Fruit fly (Drosophila melanogaster): ENCODE results near the gene CG11537.

The CG11537 gene

DNA sequence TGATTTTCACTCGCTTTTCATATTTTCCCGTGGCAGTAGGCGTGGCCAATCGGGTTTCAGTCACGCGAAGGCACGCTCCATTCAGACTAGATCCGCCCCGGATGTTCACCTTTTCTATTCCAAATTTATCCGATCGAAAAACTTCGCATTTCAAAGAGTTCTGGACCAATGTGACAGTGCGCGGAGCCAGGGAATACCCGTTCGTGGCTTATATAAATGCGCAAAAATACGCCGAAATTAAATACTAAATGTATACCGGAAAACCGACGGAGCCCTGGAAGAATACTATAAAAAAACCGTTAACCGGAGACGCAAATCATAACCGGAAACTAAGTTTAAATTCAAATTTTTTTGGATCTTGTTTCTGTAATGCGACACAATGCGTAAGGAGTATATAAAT, 15.7 kb downstream of the CG11537 start, which contains the start of gene promL (continued):
- TF ChIP-seq Atf6 (GFP tag; IDR thresholded peaks at IDR 0.05), result no peak
- no peak for TF ChIP-seq Lim3 (GFP tag; IDR thresholded peaks at IDR 0.05)
- TF ChIP-seq klu (GFP tag; IDR thresholded peaks at IDR 0.05), result no peak
- TF ChIP-seq BtbVII (GFP tag; optimal IDR thresholded peaks at IDR 0.05), result peak; percentile 20
- TF ChIP-seq Sox100B (GFP tag; optimal IDR thresholded peaks at IDR 0.05), result peak; percentile 18
- TF ChIP-seq CG11696 (GFP tag; IDR thresholded peaks at IDR 0.05), result no peak
- TF ChIP-seq CG10209 (GFP tag; optimal IDR thresholded peaks at IDR 0.05), result peak; percentile 44
- TF ChIP-seq Sox102F (GFP tag; optimal IDR thresholded peaks at IDR 0.05), result no peak
- TF ChIP-seq Chrac-16 (GFP tag; optimal IDR thresholded peaks at IDR 0.05), result no peak
- TF ChIP-seq nau (GFP tag; optimal IDR thresholded peaks at IDR 0.05), result peak; percentile 69
- TF ChIP-seq crc (GFP tag; optimal IDR thresholded peaks at IDR 0.05), result no peak
- no peak for TF ChIP-seq wor (GFP tag; IDR thresholded peaks at IDR 0.05)
- no peak for TF ChIP-seq zen2 (GFP tag; IDR thresholded peaks at IDR 0.05; ENCODE audit: partially characterized antibody)
- no peak for TF ChIP-seq CG31224 (GFP tag; IDR thresholded peaks at IDR 0.05)
- TF ChIP-seq ase (GFP tag; IDR thresholded peaks at IDR 0.05), result 0 out of 3 replicates have a peak, but pooled peaks have one; percentile 35
- no peak for TF ChIP-seq Dip2 (GFP tag; IDR thresholded peaks at IDR 0.05)
- TF ChIP-seq CG18011 (GFP tag; optimal IDR thresholded peaks at IDR 0.05), result peak; percentile 3
- TF ChIP-seq Doc3 (GFP tag; IDR thresholded peaks at IDR 0.05; ENCODE audit: partially characterized antibody), result no peak
- peak; percentile 82 for TF ChIP-seq E2f2 (GFP tag; IDR thresholded peaks at IDR 0.05)
- no peak for TF ChIP-seq psq (GFP tag; optimal IDR thresholded peaks at IDR 0.05)
- TF ChIP-seq Lhr (GFP tag; optimal IDR thresholded peaks at IDR 0.05), result peak; percentile 88
- peak; percentile 89 for TF ChIP-seq MESR4 (GFP tag; optimal IDR thresholded peaks at IDR 0.05)
- TF ChIP-seq CG11560 (tag; IDR thresholded peaks at IDR 0.05), result no peak
- no peak for TF ChIP-seq CG10274 (GFP tag; optimal IDR thresholded peaks at IDR 0.05)
- no peak for TF ChIP-seq CG11456 (GFP tag; IDR thresholded peaks at IDR 0.05)
- TF ChIP-seq CG2120 (GFP tag; optimal IDR thresholded peaks at IDR 0.05), result peak; percentile 14
- no peak for TF ChIP-seq Sry-β (GFP tag; optimal IDR thresholded peaks at IDR 0.05)
- no peak for TF ChIP-seq h (optimal IDR thresholded peaks at IDR 0.05)
- peak; percentile 64; the same call in 2 of the 3 replicates for TF ChIP-seq zfh1 (GFP tag; IDR thresholded peaks at IDR 0.05)
- peak; percentile 9 for TF ChIP-seq tin (GFP tag; optimal IDR thresholded peaks at IDR 0.05)
- TF ChIP-seq peb (GFP tag; IDR thresholded peaks at IDR 0.05), result no peak
- no peak for TF ChIP-seq CG1647 (GFP tag; optimal IDR thresholded peaks at IDR 0.05)
- no peak for TF ChIP-seq yki (optimal IDR thresholded peaks at IDR 0.05)
- no peak for TF ChIP-seq prd (optimal IDR thresholded peaks at IDR 0.05)
- TF ChIP-seq prd (GFP tag; IDR thresholded peaks at IDR 0.05), result no peak
- TF ChIP-seq zfh2 (GFP tag; optimal IDR thresholded peaks at IDR 0.05), result peak; percentile 6
- no peak for TF ChIP-seq CG15479 (GFP tag; optimal IDR thresholded peaks at IDR 0.05)
- peak; percentile 42 for TF ChIP-seq Sin3A (optimal IDR thresholded peaks at IDR 0.05)
- TF ChIP-seq Dbx (GFP tag; IDR thresholded peaks at IDR 0.05), result peak; percentile 35; the same call in 1 of the 3 replicates
- TF ChIP-seq CG7987 (GFP tag; optimal IDR thresholded peaks at IDR 0.05), result peak; percentile 84
- peak; percentile 27 for TF ChIP-seq CG5245 (GFP tag; optimal IDR thresholded peaks at IDR 0.05)
- TF ChIP-seq p53 (GFP tag; optimal IDR thresholded peaks at IDR 0.05), result peak; percentile 42
- TF ChIP-seq CG34224 (GFP tag; IDR thresholded peaks at IDR 0.05; ENCODE audit: partially characterized antibody), result no peak
- TF ChIP-seq CG6254 (GFP tag; optimal IDR thresholded peaks at IDR 0.05), result no peak

DNA sequence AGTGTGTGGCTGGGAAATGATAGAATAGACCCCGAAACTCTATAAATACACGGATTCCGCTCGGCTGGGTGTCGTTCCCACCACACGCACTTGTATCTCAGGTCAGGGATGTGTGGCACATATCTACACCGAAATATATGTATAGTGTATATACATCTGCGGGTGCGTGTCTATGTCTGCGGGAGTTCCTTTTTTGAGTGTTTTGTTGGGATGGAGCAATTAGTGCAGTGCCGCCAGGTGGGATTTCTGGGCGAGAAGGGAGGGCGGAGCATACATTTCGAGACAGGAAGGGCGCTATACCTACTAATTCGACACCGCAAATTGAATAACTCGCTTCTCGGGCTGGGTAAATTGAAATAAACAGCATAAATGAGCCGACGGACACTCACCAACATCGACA, 16.8 kb downstream of the CG11537 start:
- peak; percentile 35 for TF ChIP-seq zen (tag; optimal IDR thresholded peaks at IDR 0.05)
- no peak for TF ChIP-seq eyg (GFP tag; optimal IDR thresholded peaks at IDR 0.05)
- no peak for TF ChIP-seq Nf-YB (GFP tag; optimal IDR thresholded peaks at IDR 0.05)
- 0 out of 2 replicates have a peak, but pooled peaks have one; percentile 26 for TF ChIP-seq stc (GFP tag; IDR thresholded peaks at IDR 0.05)
- TF ChIP-seq dysf (GFP tag; IDR thresholded peaks at IDR 0.05), result no peak
- no peak for TF ChIP-seq wek (GFP tag; optimal IDR thresholded peaks at IDR 0.05)
- TF ChIP-seq Ada2b (GFP tag; IDR thresholded peaks at IDR 0.05), result no peak
- peak; percentile 72 for TF ChIP-seq Med (GFP tag)
- no peak for TF ChIP-seq MTF-1 (GFP tag; optimal IDR thresholded peaks at IDR 0.05; ENCODE audit: borderline replicate concordance)
- TF ChIP-seq grau (tag; optimal IDR thresholded peaks at IDR 0.05), result no peak
- TF ChIP-seq cas (GFP tag; IDR thresholded peaks at IDR 0.05), result no peak
- no peak for TF ChIP-seq CG6791 (GFP tag; IDR thresholded peaks at IDR 0.05; ENCODE audit: partially characterized antibody)

Data from whole organism, embryonic.